Worm (Caenorhabditis elegans): Measurements from ENCODE around the gene msp-79.

DNA sequence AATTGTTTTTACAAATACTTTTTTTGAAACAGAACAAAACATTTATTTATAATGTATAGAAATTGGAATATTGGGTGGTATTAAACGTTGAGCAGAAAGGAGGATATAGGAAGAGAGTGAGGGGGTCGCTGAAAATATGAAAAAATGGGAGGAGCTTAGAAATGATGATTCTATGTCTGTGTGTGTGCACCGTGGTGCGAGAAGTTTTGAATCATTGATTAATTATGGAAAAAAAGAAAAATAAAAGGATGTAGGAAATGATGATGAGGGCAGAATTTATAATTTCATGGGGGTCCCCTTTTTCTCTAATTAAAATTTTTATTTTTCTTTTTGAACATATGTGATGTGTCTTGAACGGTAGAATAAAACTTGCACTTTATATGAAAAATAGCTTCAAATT is 17.7 kb upstream of the msp-79 start, which contains the start of gene sre-4:
- TF ChIP-seq athp-1 (tag; optimal IDR thresholded peaks at IDR 0.05) (no peak), chd-7 (tag; optimal IDR thresholded peaks at IDR 0.05) (no peak), ztf-3 (GFP tag; optimal IDR thresholded peaks at IDR 0.05) (no peak), F33H1.4 (GFP tag; IDR thresholded peaks at IDR 0.05) (no peak), pha-4 (tag; optimal IDR thresholded peaks at IDR 0.05) (no peak), F39B2.1 (GFP tag; IDR thresholded peaks at IDR 0.05) (no peak), madf-10 (tag; optimal IDR thresholded peaks at IDR 0.05) (no peak), sea-2 (GFP tag; IDR thresholded peaks at IDR 0.05) (no peak), unc-62 (GFP tag; optimal IDR thresholded peaks at IDR 0.05) (no peak), cebp-1 (GFP tag; IDR thresholded peaks at IDR 0.05) (no peak), cebp-1 (tag; optimal IDR thresholded peaks at IDR 0.05) (no peak), ztf-26 (tag; optimal IDR thresholded peaks at IDR 0.05) (no peak), lag-1 (GFP tag; IDR thresholded peaks at IDR 0.05) (no peak), rec-8 (tag; optimal IDR thresholded peaks at IDR 0.05) (no peak), let-607 (tag; optimal IDR thresholded peaks at IDR 0.05) (no peak)

Measured in whole organism, young adult.